Fruit fly (Drosophila melanogaster): ENCODE results near the gene Trf4-1.

Trf4-1 gene

DNA sequence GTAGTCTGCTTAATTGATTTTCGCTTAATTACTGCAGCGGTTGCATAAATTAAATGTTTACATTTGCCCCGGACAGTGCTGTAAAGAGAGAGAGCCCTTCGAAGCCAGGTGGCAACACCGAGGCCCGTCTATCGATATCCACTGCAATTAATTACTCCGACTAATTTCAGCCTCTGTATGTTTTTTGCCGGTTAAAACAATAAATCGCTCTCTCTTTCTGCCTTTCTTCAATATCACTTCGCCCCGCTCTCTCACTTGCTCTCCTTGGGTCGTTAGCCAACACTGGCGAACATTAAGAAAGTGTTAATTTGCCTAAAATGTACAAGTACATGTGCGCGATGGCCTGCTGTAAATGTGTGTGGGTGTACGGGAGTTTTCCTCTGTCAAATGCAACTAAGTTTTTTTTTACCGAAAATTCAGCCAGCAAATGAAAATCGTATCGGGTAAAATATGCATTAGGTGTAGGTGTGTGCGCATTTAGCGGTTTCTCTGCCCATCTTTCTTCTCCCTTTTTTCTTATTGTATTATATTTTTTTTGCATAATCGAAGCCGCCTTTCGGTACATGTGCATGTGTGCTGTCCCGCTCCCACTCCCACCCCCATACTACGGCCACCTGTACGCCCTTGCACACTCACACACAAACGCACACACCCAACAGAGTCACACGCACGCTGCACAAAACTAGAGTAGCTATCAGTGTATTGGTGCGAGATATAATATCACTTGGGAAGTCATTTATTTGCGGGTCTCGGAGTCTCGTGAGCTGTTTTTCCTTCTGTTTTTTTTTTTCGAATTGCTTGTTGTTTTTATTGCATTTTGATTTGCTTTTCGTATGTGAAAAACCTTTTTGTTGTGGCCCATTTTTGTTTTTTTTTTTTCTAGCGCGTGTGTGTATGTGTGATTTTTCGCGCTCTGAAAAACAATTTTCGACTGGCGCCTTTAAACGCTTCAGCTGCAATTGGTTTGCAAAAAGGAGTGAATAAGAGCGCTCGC, 1.6 kb downstream of the Trf4-1 start (continued):
- TF ChIP-seq topi (GFP tag; optimal IDR thresholded peaks at IDR 0.05) (peak; percentile 51), Met (GFP tag; optimal IDR thresholded peaks at IDR 0.05) (peak; percentile 46), Blimp-1 (GFP tag; optimal IDR thresholded peaks at IDR 0.05) (peak; percentile 52), Hr39 (GFP tag; optimal IDR thresholded peaks at IDR 0.05) (peak; percentile 49), esn (GFP tag; optimal IDR thresholded peaks at IDR 0.05) (peak; percentile 48), achi (GFP tag; optimal IDR thresholded peaks at IDR 0.05) (peak; percentile 45), CG3919 (GFP tag; optimal IDR thresholded peaks at IDR 0.05) (peak; percentile 65), Sox102F (GFP tag; optimal IDR thresholded peaks at IDR 0.05) (peak; percentile 54), vri (GFP tag; optimal IDR thresholded peaks at IDR 0.05) (peak; percentile 81), spab (GFP tag; optimal IDR thresholded peaks at IDR 0.05) (no peak), CG6792 (GFP tag; optimal IDR thresholded peaks at IDR 0.05) (no peak), pdm3 (GFP tag; optimal IDR thresholded peaks at IDR 0.05) (peak; percentile 41), CG34406 (GFP tag; optimal IDR thresholded peaks at IDR 0.05) (peak; percentile 9), Eip75B (GFP tag; optimal IDR thresholded peaks at IDR 0.05) (peak; percentile 28), Eip93F (GFP tag; optimal IDR thresholded peaks at IDR 0.05) (peak; percentile 36), svp (GFP tag) (peak; percentile 71), Ets21C (GFP tag; optimal IDR thresholded peaks at IDR 0.05) (no peak)

DNA sequence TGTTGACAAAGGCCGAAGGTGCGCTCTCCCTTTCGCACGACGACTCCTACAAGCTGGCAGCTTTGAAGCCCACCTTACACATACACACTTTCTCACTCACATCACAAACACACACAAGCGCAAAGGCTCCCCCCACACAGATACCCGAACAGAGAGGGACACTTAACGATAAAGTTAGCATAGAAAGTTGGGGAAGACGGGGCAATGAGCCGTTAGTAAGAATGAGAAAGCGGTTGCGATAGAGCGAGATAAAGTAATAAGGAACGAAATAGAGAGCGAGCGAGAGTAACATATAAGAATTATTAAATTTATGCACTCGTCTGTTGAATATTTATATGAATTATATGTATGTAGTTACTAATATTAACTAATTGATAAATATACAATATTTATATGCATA, 8.9 kb downstream of the Trf4-1 start:
- TF ChIP-seq svp (GFP tag) (peak; percentile 73), fkh (GFP tag; optimal IDR thresholded peaks at IDR 0.05) (peak; percentile 17), CG32006 (GFP tag; optimal IDR thresholded peaks at IDR 0.05) (no peak)

DNA sequence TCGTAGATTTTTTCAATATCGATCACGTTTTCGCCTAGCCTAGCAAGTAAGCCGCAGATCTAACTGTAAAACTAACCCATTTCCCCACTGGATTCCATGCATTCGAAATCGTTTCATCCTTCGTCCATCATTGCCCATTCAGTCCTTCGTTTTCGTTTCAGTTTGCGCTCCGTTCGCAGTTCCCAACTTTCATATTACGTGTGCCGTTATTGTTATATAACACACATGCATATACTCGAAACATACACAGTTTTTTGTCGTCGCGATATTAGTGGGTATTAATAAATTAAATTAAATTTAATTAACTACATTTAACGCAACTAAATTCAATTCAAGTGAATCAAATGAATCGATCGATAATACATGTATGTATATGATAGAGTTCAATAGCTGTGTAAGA, 9.5 kb downstream of the Trf4-1 start:
- TF ChIP-seq CG6854 (GFP tag; optimal IDR thresholded peaks at IDR 0.05) (no peak), eg (GFP tag; IDR thresholded peaks at IDR 0.05) (no peak), CG11902 (GFP tag; optimal IDR thresholded peaks at IDR 0.05) (no peak), CG7368 (GFP tag; optimal IDR thresholded peaks at IDR 0.05) (no peak), dac (GFP tag; optimal IDR thresholded peaks at IDR 0.05) (no peak), acj6 (GFP tag; optimal IDR thresholded peaks at IDR 0.05) (no peak), cyc (GFP tag; optimal IDR thresholded peaks at IDR 0.05) (no peak), CG10669 (GFP tag; optimal IDR thresholded peaks at IDR 0.05) (no peak), Ets21C (GFP tag; optimal IDR thresholded peaks at IDR 0.05) (no peak), dsx (GFP tag; optimal IDR thresholded peaks at IDR 0.05; ENCODE audit: poor library complexity, severe bottlenecking) (no peak), fkh (GFP tag; optimal IDR thresholded peaks at IDR 0.05) (no peak), CG31627 (GFP tag; optimal IDR thresholded peaks at IDR 0.05) (no peak), Lpt (GFP tag; optimal IDR thresholded peaks at IDR 0.05) (no peak), svp (GFP tag) (no peak), Sox14 (GFP tag; optimal IDR thresholded peaks at IDR 0.05) (no peak), CG34406 (GFP tag; optimal IDR thresholded peaks at IDR 0.05) (no peak), CG8119 (GFP tag; IDR thresholded peaks at IDR 0.05) (no peak), pdm3 (GFP tag; optimal IDR thresholded peaks at IDR 0.05) (no peak), CG11762 (GFP tag; optimal IDR thresholded peaks at IDR 0.05; ENCODE audit: insufficient read depth) (no peak)

DNA sequence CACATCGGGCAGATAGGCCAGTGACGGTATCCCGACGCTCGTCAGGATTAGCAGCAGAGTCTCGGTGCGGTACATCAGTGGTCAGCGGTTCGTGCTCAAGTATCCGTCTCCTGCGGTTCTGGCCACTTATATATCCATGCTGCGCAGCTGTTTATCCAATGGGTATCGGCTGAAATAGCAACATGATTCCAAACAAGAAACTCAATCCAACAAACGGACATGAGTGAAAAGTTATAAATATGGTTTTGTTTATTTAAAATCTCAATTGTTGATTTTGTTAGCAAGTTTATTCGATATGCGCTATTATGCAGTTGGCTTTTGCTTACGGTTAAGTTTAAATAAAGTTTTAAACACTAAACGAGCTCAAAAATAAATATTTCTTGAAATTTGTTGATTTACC, 10.7 kb downstream of the Trf4-1 start, which contains the start of gene CG12111:
CG12111 (minus strand) TSS at position 101 of the 400 bp plus-strand sequence.
- no peak for TF ChIP-seq Met (GFP tag; optimal IDR thresholded peaks at IDR 0.05)
- TF ChIP-seq CG4318 (GFP tag; optimal IDR thresholded peaks at IDR 0.05): no peak
